Fruit fly (Drosophila melanogaster): ENCODE measurements around the gene Fbp1.

dm6 chr3L:14122048-14122447 is 24.2 kb upstream of the Fbp1 start:
- TF ChIP-seq CG7101 (tag; optimal IDR thresholded peaks at IDR 0.05) = no peak
- TF ChIP-seq CG11617 (GFP tag; optimal IDR thresholded peaks at IDR 0.05) = no peak
- TF ChIP-seq Hr96 (GFP tag; optimal IDR thresholded peaks at IDR 0.05) = no peak
- no peak for TF ChIP-seq Clk (GFP tag; optimal IDR thresholded peaks at IDR 0.05)
- no peak for TF ChIP-seq bab1 (GFP tag; optimal IDR thresholded peaks at IDR 0.05)
- TF ChIP-seq CG5204 (GFP tag; optimal IDR thresholded peaks at IDR 0.05) = no peak

Measured in whole organism, adult.